Fruit fly (Drosophila melanogaster) whole organism, embryonic: Measurements from ENCODE around the gene Npc2f.
A peak's percentile ranks its signal among the peaks of the same experiment; 100 is the strongest.

ENCODE experiments used
- CG17328 ChIP-seq: fragments of 200-800 bp; sonication (Bioruptor generic); IDR thresholded peaks from 2 replicates; pipeline ENCODE4 v1.3.6; 2022; ENCODE audit warnings: missing biosample characterization, missing genetic modification characterization
- CG2875 ChIP-seq: fragments of 200-800 bp; sonication (Bioruptor generic); optimal IDR thresholded peaks from 2 replicates; lab custom pipeline; 2017; ENCODE audit warnings: missing biosample characterization, mild to moderate bottlenecking, missing genetic modification characterization, missing genetic modification reagents
- CG31365 ChIP-seq: fragments of 200-800 bp; sonication (Bioruptor generic); optimal IDR thresholded peaks from 2 replicates; lab custom pipeline; 2018; ENCODE audit warnings: missing biosample characterization, mild to moderate bottlenecking, missing genetic modification characterization
- CG8359 ChIP-seq: fragments of 200-800 bp; sonication (Bioruptor generic); optimal IDR thresholded peaks from 2 replicates; lab custom pipeline; 2017; ENCODE audit warnings: missing biosample characterization, mild to moderate bottlenecking, missing genetic modification characterization, borderline replicate concordance
- Sry-δ ChIP-seq: fragments of 200-800 bp; sonication (Bioruptor generic); optimal IDR thresholded peaks from 2 replicates; lab custom pipeline; 2016; ENCODE audit warnings: missing biosample characterization, missing genetic modification characterization
- hkb ChIP-seq, 2 experiments: fragments of 200-800 bp in 1 of 2; fragments of >200 bp in 1 of 2; sonication (Bioruptor generic) in 1 of 2; IDR thresholded peaks in 1 of 2; optimal IDR thresholded peaks in 1 of 2; 2 replicates each; pipeline versions ENCODE4 v1.3.6 to Lab custom; 2017 to 2022; ENCODE audit warnings: missing biosample characterization in 1 of 2, missing genetic modification characterization in 1 of 2
- pan ChIP-seq, 4 experiments: fragments of >200 bp in 3 of 4; fragments of 200-800 bp in 1 of 4; sonication (Bioruptor generic) in 1 of 4; optimal IDR thresholded peaks in 3 of 4; IDR thresholded peaks in 1 of 4; 2 replicates each; pipeline versions ENCODE4 v1.3.6 to Lab custom; 2017 to 2022; ENCODE audit warnings: missing biosample characterization in 2 of 4, missing genetic modification characterization in 2 of 4, mixed read lengths in 1 of 4
- ro ChIP-seq: fragments of 200-800 bp; sonication (Bioruptor generic); IDR thresholded peaks from 2 replicates; pipeline ENCODE4 v1.3.6; 2022; ENCODE audit warnings: missing biosample characterization, missing genetic modification characterization
- toy ChIP-seq: fragments of 200-800 bp; sonication (Bioruptor generic); IDR thresholded peaks from 2 replicates; pipeline ENCODE4 v1.3.6; 2022; ENCODE audit warnings: missing biosample characterization, missing genetic modification characterization
- usp ChIP-seq: fragments of >200 bp; optimal IDR thresholded peaks from 2 replicates; lab custom pipeline; 2017; ENCODE audit warnings: missing biosample characterization, missing genetic modification characterization
- vfl ChIP-seq: fragments of 200-800 bp; sonication (Bioruptor generic); optimal IDR thresholded peaks from 2 replicates; lab custom pipeline; 2016; ENCODE audit warnings: missing biosample characterization, missing genetic modification characterization

DNA sequence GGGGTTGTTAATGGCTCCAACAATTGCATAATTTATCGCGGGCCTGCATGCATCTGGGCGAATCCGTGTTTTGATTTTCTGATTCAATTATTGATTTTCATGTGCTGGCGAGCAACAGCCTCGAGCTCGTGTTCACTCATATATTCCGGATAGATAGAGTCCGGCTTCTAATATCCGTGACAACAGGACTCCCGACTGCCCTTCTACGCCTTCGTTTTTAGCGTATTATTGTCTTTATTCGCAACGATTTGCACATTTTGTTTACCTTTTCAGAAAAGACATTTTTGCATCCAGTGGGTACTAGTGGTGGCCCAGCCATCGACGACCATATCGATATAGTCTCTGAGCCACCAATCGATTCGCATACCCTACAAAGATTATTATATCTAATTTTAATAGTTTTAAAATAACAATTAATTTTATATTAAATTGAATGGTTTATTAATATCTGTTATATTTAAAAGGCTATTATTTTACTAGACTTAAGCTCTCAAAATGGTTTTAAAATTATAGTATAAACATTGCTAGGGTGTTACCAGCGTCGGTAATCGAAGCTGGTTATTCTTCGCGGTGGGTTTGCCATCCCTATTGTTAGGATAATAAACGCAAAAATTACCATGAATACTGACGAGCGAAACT lies 23.6 kb downstream of the Npc2f start, which contains the start of the genes Myo95E and TBC1d7:
- TF ChIP-seq vfl (GFP tag; lab: Kevin White, UChicago) (peak; percentile 61), pan (optimal IDR thresholded peaks at IDR 0.05; lab: Kevin White, UChicago) (peak in 1 of 2 experiments; percentile 36), pan (GFP tag; optimal IDR thresholded peaks at IDR 0.05 in 1 of 2, IDR thresholded peaks at IDR 0.05 in 1 of 2) (peak in 1 of 2 experiments; percentile 96), hkb (optimal IDR thresholded peaks at IDR 0.05; lab: Kevin White, UChicago) (no peak), hkb (GFP tag; IDR thresholded peaks at IDR 0.05; lab: Robert Waterston, UW) (peak; percentile 92), usp (GFP tag; lab: Kevin White, UChicago) (no peak), ro (GFP tag; lab: Robert Waterston, UW) (peak; percentile 72), CG2875 (GFP tag; lab: Kevin White, UChicago) (peak; percentile 58), CG8359 (GFP tag; lab: Kevin White, UChicago) (no peak), Sry-δ (GFP tag; lab: Kevin White, UChicago) (peak; percentile 80), toy (GFP tag; lab: Robert Waterston, UW) (peak; percentile 69), CG31365 (tag; lab: Kevin White, UChicago) (no peak), CG17328 (GFP tag; lab: Robert Waterston, UW) (peak; percentile 79)
